Worm (Caenorhabditis elegans) whole organism, L3 larva: ENCODE results near the gene C13B4.1.

Experiments used
- R02D3.7 ChIP-seq: fragments of 150-350 bp; optimal IDR thresholded peaks from 2 replicates; lab custom pipeline; 2014; ENCODE audit warnings: missing biosample characterization, missing genetic modification characterization
- ZK546.5 ChIP-seq: sonication (generic microtip); optimal IDR thresholded peaks from 2 replicates; lab custom pipeline; 2017; ENCODE audit warnings: missing biosample characterization, missing genetic modification characterization
- aly-2 ChIP-seq: fragments of 150-350 bp; optimal IDR thresholded peaks from 2 replicates; lab custom pipeline; 2014; ENCODE audit warnings: missing biosample characterization, missing genetic modification characterization
- ama-1 ChIP-seq: fragments of 150-350 bp; optimal IDR thresholded peaks from 2 replicates; lab custom pipeline; 2018
- ceh-16 ChIP-seq: sonication (generic microtip); optimal IDR thresholded peaks from 2 replicates; lab custom pipeline; 2017; ENCODE audit warnings: missing biosample characterization, missing genetic modification characterization
- ceh-28 ChIP-seq: fragments of 150-350 bp; optimal IDR thresholded peaks from 2 replicates; lab custom pipeline; 2014; ENCODE audit warnings: missing biosample characterization, missing genetic modification reagents, missing genetic modification characterization
- egl-27 ChIP-seq: sonication (generic microtip); optimal IDR thresholded peaks from 4 replicates; lab custom pipeline; 2017; ENCODE audit warnings: missing biosample characterization, missing genetic modification reagents, missing genetic modification characterization
- elt-1 ChIP-seq: fragments of 150-350 bp; optimal IDR thresholded peaks from 2 replicates; lab custom pipeline; 2014; ENCODE audit warnings: missing biosample characterization, missing genetic modification characterization
- elt-2 ChIP-seq: sonication (generic microtip); optimal IDR thresholded peaks from 2 replicates; lab custom pipeline; 2016; ENCODE audit warnings: missing genetic modification reagents, mild to moderate bottlenecking, missing genetic modification characterization, missing compliant biosample characterization
- eor-1 ChIP-seq, 2 experiments: fragments of 150-350 bp; optimal IDR thresholded peaks; 2 replicates each; lab custom pipeline; 2014 to 2018; ENCODE audit warnings: missing biosample characterization in 2 of 2, missing genetic modification characterization in 2 of 2
- fkh-2 ChIP-seq: fragments of 150-350 bp; optimal IDR thresholded peaks from 2 replicates; lab custom pipeline; 2014; ENCODE audit warnings: missing biosample characterization, missing genetic modification reagents, missing genetic modification characterization
- jun-1 ChIP-seq: fragments of 150-350 bp; optimal IDR thresholded peaks from 2 replicates; lab custom pipeline; 2014; ENCODE audit warnings: missing biosample characterization, missing genetic modification reagents, missing genetic modification characterization
- lin-15B ChIP-seq: fragments of 150-350 bp; optimal IDR thresholded peaks from 2 replicates; lab custom pipeline; 2014; ENCODE audit warnings: missing biosample characterization, missing genetic modification characterization
- lin-39 ChIP-seq: fragments of 150-350 bp; optimal IDR thresholded peaks from 2 replicates; lab custom pipeline; 2018; ENCODE audit warnings: missing biosample characterization, missing genetic modification reagents, missing genetic modification characterization
- lsy-12 ChIP-seq: sonication (generic microtip); optimal IDR thresholded peaks from 2 replicates; lab custom pipeline; 2016; ENCODE audit warnings: mild to moderate bottlenecking, missing genetic modification characterization, missing compliant biosample characterization
- mdl-1 ChIP-seq: fragments of 150-350 bp; optimal IDR thresholded peaks from 2 replicates; lab custom pipeline; 2014; ENCODE audit warnings: missing biosample characterization, missing genetic modification characterization
- nfya-1 ChIP-seq: sonication (generic microtip); optimal IDR thresholded peaks from 2 replicates; lab custom pipeline; 2017; ENCODE audit warnings: missing genetic modification characterization, mild to moderate bottlenecking, missing compliant biosample characterization, antibody characterized with exemption, moderate library complexity; ENCODE audit not compliant: insufficient read depth
- nhr-11 ChIP-seq: fragments of 150-350 bp; optimal IDR thresholded peaks from 2 replicates; lab custom pipeline; 2014; ENCODE audit warnings: missing biosample characterization, missing genetic modification characterization
- nhr-12 ChIP-seq: fragments of 150-350 bp; optimal IDR thresholded peaks from 2 replicates; lab custom pipeline; 2014; ENCODE audit warnings: missing biosample characterization, missing genetic modification characterization
- nhr-23 ChIP-seq: fragments of 150-350 bp; optimal IDR thresholded peaks from 2 replicates; lab custom pipeline; 2014; ENCODE audit warnings: missing biosample characterization, missing genetic modification reagents, missing genetic modification characterization
- nhr-25 ChIP-seq: sonication (generic microtip); optimal IDR thresholded peaks from 2 replicates; lab custom pipeline; 2017; ENCODE audit warnings: missing biosample characterization, missing genetic modification characterization
- nhr-28 ChIP-seq: fragments of 150-350 bp; optimal IDR thresholded peaks from 2 replicates; lab custom pipeline; 2014; ENCODE audit warnings: missing biosample characterization, missing genetic modification characterization
- nhr-43 ChIP-seq: sonication (generic microtip); optimal IDR thresholded peaks from 2 replicates; lab custom pipeline; 2016; ENCODE audit warnings: mild to moderate bottlenecking, missing genetic modification characterization, missing compliant biosample characterization; ENCODE audit not compliant: poor library complexity, severe bottlenecking
- nhr-67 ChIP-seq: fragments of 150-350 bp; optimal IDR thresholded peaks from 2 replicates; lab custom pipeline; 2014; ENCODE audit warnings: missing biosample characterization, missing genetic modification characterization
- nhr-76 ChIP-seq: fragments of 150-350 bp; sonication (generic microtip); optimal IDR thresholded peaks from 5 replicates; lab custom pipeline; 2014; ENCODE audit warnings: missing biosample characterization, missing genetic modification characterization
- pqm-1 ChIP-seq: fragments of 150-350 bp; optimal IDR thresholded peaks from 2 replicates; lab custom pipeline; 2017; ENCODE audit warnings: missing biosample characterization, missing genetic modification characterization, inconsistent platforms
- tbx-2 ChIP-seq: sonication (generic microtip); optimal IDR thresholded peaks from 2 replicates; lab custom pipeline; 2016; ENCODE audit warnings: mild to moderate bottlenecking, missing genetic modification characterization, missing compliant biosample characterization
- unc-39 ChIP-seq: sonication (generic microtip); optimal IDR thresholded peaks from 4 replicates; lab custom pipeline; 2017; ENCODE audit warnings: missing biosample characterization, missing genetic modification characterization
- zag-1 ChIP-seq: fragments of 150-350 bp; optimal IDR thresholded peaks from 2 replicates; lab custom pipeline; 2014; ENCODE audit warnings: missing biosample characterization, missing genetic modification characterization
- ztf-11 ChIP-seq: fragments of 150-350 bp; optimal IDR thresholded peaks from 2 replicates; lab custom pipeline; 2014; ENCODE audit warnings: missing biosample characterization, missing genetic modification characterization
- ztf-4 ChIP-seq: fragments of 150-350 bp; optimal IDR thresholded peaks from 2 replicates; lab custom pipeline; 2014; ENCODE audit warnings: missing biosample characterization, missing genetic modification characterization

Gene C13B4.1

ce11 chrII:14437922-14438458 is 41.4 kb downstream of the C13B4.1 start, which contains the start of gene K04B12.2 (continued):
- TF ChIP-seq ZK546.5 (tag; lab: Kevin White, UChicago) (no peak), ama-1 (lab: Kevin White, UChicago) (no peak), zag-1 (tag; lab: Kevin White, UChicago) (no peak), nfya-1 (tag; lab: Kevin White, UChicago) (peak; percentile 86), nhr-12 (tag; lab: Kevin White, UChicago) (no peak), nhr-43 (tag; lab: Kevin White, UChicago) (no peak), tbx-2 (tag; lab: Kevin White, UChicago) (no peak), aly-2 (tag; lab: Kevin White, UChicago) (peak; percentile 0), pqm-1 (tag; lab: Kevin White, UChicago) (peak; percentile 89)

ce11 chrII:14437116-14437515 is 42.3 kb downstream of the C13B4.1 start:
- TF ChIP-seq ceh-28 (tag; lab: Kevin White, UChicago) (no peak), elt-1 (tag; lab: Kevin White, UChicago) (no peak), ama-1 (lab: Kevin White, UChicago) (no peak)

ce11 chrII:14433712-14434352 is 45.6 kb downstream of the C13B4.1 start:
- TF ChIP-seq nhr-28 (tag; lab: Kevin White, UChicago) (no peak), ztf-4 (no peak), elt-2 (tag; lab: Kevin White, UChicago) (no peak), elt-1 (tag; lab: Kevin White, UChicago) (no peak), nfya-1 (tag; lab: Kevin White, UChicago) (no peak), nhr-43 (tag; lab: Kevin White, UChicago) (no peak), unc-39 (tag; lab: Kevin White, UChicago) (no peak), R02D3.7 (tag; lab: Kevin White, UChicago) (no peak), nhr-67 (tag; lab: Kevin White, UChicago) (no peak), aly-2 (tag; lab: Kevin White, UChicago) (no peak), fkh-2 (tag; lab: Kevin White, UChicago) (no peak), mdl-1 (tag; lab: Kevin White, UChicago) (no peak), nhr-11 (tag; lab: Kevin White, UChicago) (no peak)

- no peak for TF ChIP-seq lin-15B (tag; lab: Kevin White, UChicago)
- no peak for TF ChIP-seq unc-39 (tag; lab: Kevin White, UChicago)
- TF ChIP-seq nhr-25 = no peak
- TF ChIP-seq jun-1 (tag; lab: Kevin White, UChicago) = no peak
- no peak for TF ChIP-seq fkh-2 (tag; lab: Kevin White, UChicago)
- no peak for TF ChIP-seq elt-2 (tag; lab: Kevin White, UChicago)
- TF ChIP-seq nhr-12 (tag; lab: Kevin White, UChicago) = no peak
- TF ChIP-seq nfya-1 (tag; lab: Kevin White, UChicago) = no peak
- no peak for TF ChIP-seq nhr-23 (tag; lab: Kevin White, UChicago)
- TF ChIP-seq pqm-1 (tag; lab: Kevin White, UChicago) = no peak
- TF ChIP-seq eor-1 (tag; optimal IDR thresholded peaks at IDR 0.05; lab: Kevin White, UChicago) = no peak
- TF ChIP-seq ztf-4 = no peak
- TF ChIP-seq ztf-11 (tag; lab: Kevin White, UChicago) = no peak
- no peak for TF ChIP-seq egl-27 (tag; lab: Kevin White, UChicago)
- TF ChIP-seq ZK546.5 (tag; lab: Kevin White, UChicago) = no peak
- no peak for TF ChIP-seq nhr-76 (tag; lab: Kevin White, UChicago)
- no peak for TF ChIP-seq lin-39 (tag; lab: Kevin White, UChicago)
These were observed 47.3 kb downstream of the C13B4.1 start for ce11 chrII:14432100-14432499.

ce11 chrII:14428834-14429233 is 50.6 kb downstream of the C13B4.1 start:
- TF ChIP-seq lsy-12 = no peak
- TF ChIP-seq ceh-16 = no peak
- no peak for TF ChIP-seq ama-1 (lab: Kevin White, UChicago)
- TF ChIP-seq elt-1 (tag; lab: Kevin White, UChicago) = no peak
- no peak for TF ChIP-seq nhr-23 (tag; lab: Kevin White, UChicago)
- TF ChIP-seq zag-1 (tag; lab: Kevin White, UChicago) = no peak
- TF ChIP-seq ceh-28 (tag; lab: Kevin White, UChicago) = no peak
